Fruit fly (Drosophila melanogaster) whole organism: ENCODE measurements around the gene Nse4.

ENCODE experiments used
- CG8478 ChIP-seq: fragments of >200 bp; optimal IDR thresholded peaks from 2 replicates; lab custom pipeline; 2018; ENCODE audit warnings: inconsistent platforms
- Dll ChIP-seq: fragments of >200 bp; optimal IDR thresholded peaks from 2 replicates; lab custom pipeline; 2017
- EcR ChIP-seq, 2 experiments: fragments of >200 bp; optimal IDR thresholded peaks; 2 replicates each; lab custom pipeline; 2017; ENCODE audit warnings: missing biosample characterization in 2 of 2, missing genetic modification characterization in 2 of 2, missing genetic modification reagents in 2 of 2
- pan ChIP-seq: fragments of >200 bp; optimal IDR thresholded peaks from 2 replicates; lab custom pipeline; 2017
- psq ChIP-seq: fragments of >200 bp; optimal IDR thresholded peaks from 2 replicates; lab custom pipeline; 2017
- usp ChIP-seq: fragments of >200 bp; optimal IDR thresholded peaks from 2 replicates; lab custom pipeline; 2017; ENCODE audit warnings: missing biosample characterization, missing genetic modification characterization, mixed read lengths

Gene Nse4

dm6 chr2L:10439174-10439573 is at the start of gene Nse4:
Gene Nse4, plus strand, starts transcription at chr2L:10439440.
- no peak for TF ChIP-seq usp
- TF ChIP-seq CG8478 = no peak
- TF ChIP-seq Dll (lab: Kevin White, UChicago) = no peak

- TF ChIP-seq pan (lab: Kevin White, UChicago) = no peak
- TF ChIP-seq psq = no peak
Measured at dm6 chr2L:10393467-10393866, 45.8 kb upstream of the Nse4 start.

dm6 chr2L:10395035-10395434 is 44.2 kb upstream of the Nse4 start:
- TF ChIP-seq EcR (GFP tag; optimal IDR thresholded peaks at IDR 0.05; lab: Kevin White, UChicago) (no peak), pan (lab: Kevin White, UChicago) (no peak), usp (no peak), Dll (lab: Kevin White, UChicago) (no peak), psq (no peak)

dm6 chr2L:10395642-10396487 is 43.4 kb upstream of the Nse4 start, which contains the start of gene Mdh1:
Gene Mdh1, minus strand, starts transcription at chr2L:10396332.
- TF ChIP-seq EcR (GFP tag; optimal IDR thresholded peaks at IDR 0.05; lab: Kevin White, UChicago) = no peak
- TF ChIP-seq CG8478 = no peak
- no peak for TF ChIP-seq pan (lab: Kevin White, UChicago)
- TF ChIP-seq usp = no peak
- TF ChIP-seq Dll (lab: Kevin White, UChicago) = no peak
- TF ChIP-seq psq = no peak

- TF ChIP-seq CG8478 (no peak), usp (no peak), Dll (lab: Kevin White, UChicago) (no peak), EcR (GFP tag; optimal IDR thresholded peaks at IDR 0.05; lab: Kevin White, UChicago) (no peak), psq (no peak), pan (lab: Kevin White, UChicago) (no peak)
Measured at dm6 chr2L:10396488-10396824, 42.8 kb upstream of the Nse4 start, which contains the start of gene Cnot4. Gene Cnot4, plus strand, starts transcription at chr2L:10396716.

dm6 chr2L:10396877-10397587 is 42.2 kb upstream of the Nse4 start:
- TF ChIP-seq Dll (lab: Kevin White, UChicago) (no peak), psq (no peak), CG8478 (no peak), usp (no peak), EcR (GFP tag; optimal IDR thresholded peaks at IDR 0.05; lab: Kevin White, UChicago) (no peak), pan (lab: Kevin White, UChicago) (no peak)

- TF ChIP-seq Dll (lab: Kevin White, UChicago) = no peak
- TF ChIP-seq CG8478 = no peak
- TF ChIP-seq psq = no peak
- no peak for TF ChIP-seq pan (lab: Kevin White, UChicago)
- no peak for TF ChIP-seq usp
Measured at dm6 chr2L:10403803-10404315, 35.4 kb upstream of the Nse4 start.

dm6 chr2L:10405008-10405654 is 34.1 kb upstream of the Nse4 start, which contains the start of the genes CG17768, LSm-4 and Ir31a:
Gene CG17768, minus strand, starts transcription at chr2L:10405203.
Gene LSm-4, minus strand, starts transcription at chr2L:10405203.
Gene Ir31a, plus strand, starts transcription at chr2L:10405565.
- TF ChIP-seq usp (no peak), pan (lab: Kevin White, UChicago) (no peak), EcR (GFP tag; optimal IDR thresholded peaks at IDR 0.05; lab: Kevin White, UChicago) (no peak), Dll (lab: Kevin White, UChicago) (no peak), CG8478 (no peak), psq (no peak)

- no peak for TF ChIP-seq Dll (lab: Kevin White, UChicago)
- no peak for TF ChIP-seq psq
- no peak for TF ChIP-seq CG8478
- TF ChIP-seq pan (lab: Kevin White, UChicago) = no peak
- TF ChIP-seq EcR (GFP tag; optimal IDR thresholded peaks at IDR 0.05; lab: Kevin White, UChicago) = no peak
- no peak for TF ChIP-seq usp
Measured at dm6 chr2L:10408122-10408576, 31.1 kb upstream of the Nse4 start, which contains the start of the genes Ip259 and RpS27A. Gene Ip259, plus strand, starts transcription at chr2L:10408352. Gene RpS27A, plus strand, starts transcription at chr2L:10408352.

- TF ChIP-seq pan (lab: Kevin White, UChicago) (no peak), psq (no peak), usp (no peak), CG8478 (no peak), EcR (GFP tag; optimal IDR thresholded peaks at IDR 0.05; lab: Kevin White, UChicago) (no peak), Dll (lab: Kevin White, UChicago) (no peak)
Measured at dm6 chr2L:10413251-10414127, 25.8 kb upstream of the Nse4 start, which contains the start of the genes CG5355 and Klp31E. Gene CG5355, minus strand, starts transcription at chr2L:10413463. Gene Klp31E, plus strand, starts transcription at chr2L:10414017.

- no peak for TF ChIP-seq usp
- TF ChIP-seq EcR (GFP tag; optimal IDR thresholded peaks at IDR 0.05; lab: Kevin White, UChicago) = no peak
- no peak for TF ChIP-seq psq
- TF ChIP-seq pan (lab: Kevin White, UChicago) = no peak
- TF ChIP-seq Dll (lab: Kevin White, UChicago) = no peak
- TF ChIP-seq CG8478 = no peak
Measured at dm6 chr2L:10418981-10419380, 20.3 kb upstream of the Nse4 start, which contains the start of gene RfC3. Gene RfC3, plus strand, starts transcription at chr2L:10419190.
